Worm (Caenorhabditis elegans) whole organism, young adult: ENCODE results near the gene K05D4.9.

ENCODE experiments used
- C06A6.2 ChIP-seq: fragments of 200-800 bp; sonication (Bioruptor generic); conservative IDR thresholded peaks from 2 replicates; pipeline ENCODE4 v1.3.6; 2022; ENCODE audit warnings: missing genetic modification characterization, missing compliant biosample characterization
- F37B4.10 ChIP-seq: fragments of 200-800 bp; sonication (Bioruptor generic); IDR thresholded peaks from 2 replicates; pipeline ENCODE4 v1.3.6; 2022; ENCODE audit warnings: missing genetic modification characterization, missing compliant biosample characterization
- F57C9.4 ChIP-seq: sonication (generic microtip); optimal IDR thresholded peaks from 2 replicates; lab custom pipeline; 2017; ENCODE audit warnings: mild to moderate bottlenecking, missing genetic modification characterization, missing compliant biosample characterization
- T07F8.4 ChIP-seq: sonication (generic microtip); optimal IDR thresholded peaks from 2 replicates; lab custom pipeline; 2016; ENCODE audit warnings: mild to moderate bottlenecking, missing genetic modification characterization, moderate library complexity, missing compliant biosample characterization
- Y53F4B.3 ChIP-seq: fragments of 200-800 bp; sonication (Bioruptor generic); IDR thresholded peaks from 2 replicates; pipeline ENCODE4 v1.3.6; 2022; ENCODE audit warnings: missing genetic modification reagents, missing genetic modification characterization, missing compliant biosample characterization
- Y67H2A.10 ChIP-seq: fragments of 200-800 bp; sonication (Bioruptor generic); conservative IDR thresholded peaks from 2 replicates; pipeline ENCODE4 v1.3.6; 2022; ENCODE audit warnings: missing genetic modification reagents, missing genetic modification characterization, missing compliant biosample characterization
- ama-1 ChIP-seq, 3 experiments: fragments of 150-350 bp in 1 of 3; sonication (generic microtip) in 2 of 3; optimal IDR thresholded peaks; 2 replicates each; lab custom pipeline; 2014 to 2018; ENCODE audit warnings: missing biosample characterization in 2 of 3, missing genetic modification characterization in 2 of 3, missing genetic modification reagents in 2 of 3
- athp-1 ChIP-seq: sonication (generic microtip); optimal IDR thresholded peaks from 2 replicates; lab custom pipeline; 2017; ENCODE audit warnings: mild to moderate bottlenecking, missing genetic modification characterization, missing compliant biosample characterization
- attf-3 ChIP-seq: fragments of 200-800 bp; sonication (Bioruptor generic); conservative IDR thresholded peaks from 2 replicates; pipeline ENCODE4 v1.3.6; 2022; ENCODE audit warnings: missing genetic modification reagents, missing genetic modification characterization, missing compliant biosample characterization
- ccch-3 ChIP-seq: fragments of 200-800 bp; sonication (Bioruptor generic); optimal IDR thresholded peaks from 2 replicates; lab custom pipeline; 2018; ENCODE audit warnings: mild to moderate bottlenecking, missing genetic modification characterization, missing compliant biosample characterization
- cebp-2 ChIP-seq: fragments of 200-800 bp; sonication (Bioruptor generic); IDR thresholded peaks from 2 replicates; pipeline ENCODE4 v1.3.6; 2022; ENCODE audit warnings: missing genetic modification characterization, missing compliant biosample characterization
- hlh-12 ChIP-seq: sonication (generic microtip); optimal IDR thresholded peaks from 2 replicates; lab custom pipeline; 2016; ENCODE audit warnings: missing genetic modification characterization, missing compliant biosample characterization
- hlh-26 ChIP-seq: fragments of 200-800 bp; sonication (Bioruptor generic); conservative IDR thresholded peaks from 2 replicates; pipeline ENCODE4 v1.3.6; 2022; ENCODE audit warnings: missing genetic modification reagents, missing genetic modification characterization, missing compliant biosample characterization
- lin-35 ChIP-seq, 3 experiments: fragments of 150-350 bp in 2 of 3; sonication (generic microtip) in 1 of 3; optimal IDR thresholded peaks; 2 replicates each; lab custom pipeline; 2014 to 2018; ENCODE audit warnings: missing biosample characterization in 3 of 3, missing genetic modification characterization in 3 of 3, missing genetic modification reagents in 3 of 3
- lsl-1 ChIP-seq: fragments of 200-800 bp; sonication (Bioruptor generic); optimal IDR thresholded peaks from 2 replicates; lab custom pipeline; 2018; ENCODE audit warnings: mild to moderate bottlenecking, missing genetic modification characterization, moderate library complexity, missing compliant biosample characterization
- lsy-27 ChIP-seq: sonication (generic microtip); optimal IDR thresholded peaks from 2 replicates; lab custom pipeline; 2017; ENCODE audit warnings: missing genetic modification characterization, mild to moderate bottlenecking, missing compliant biosample characterization, antibody characterized with exemption, missing genotype, borderline replicate concordance; ENCODE audit not compliant: insufficient read depth
- madf-8 ChIP-seq: fragments of 200-800 bp; sonication (Bioruptor generic); conservative IDR thresholded peaks from 2 replicates; pipeline ENCODE4 v1.3.6; 2022; ENCODE audit warnings: missing genetic modification reagents, missing genetic modification characterization, missing compliant biosample characterization
- nfya-2 ChIP-seq: fragments of 200-800 bp; sonication (Bioruptor generic); IDR thresholded peaks from 2 replicates; pipeline ENCODE4 v1.3.6; 2022; ENCODE audit warnings: missing genetic modification reagents, missing genetic modification characterization, missing compliant biosample characterization
- nfyb-1 ChIP-seq: fragments of 200-800 bp; sonication (Bioruptor generic); IDR thresholded peaks from 2 replicates; pipeline ENCODE4 v1.3.6; 2022; ENCODE audit warnings: missing genetic modification reagents, missing genetic modification characterization, missing compliant biosample characterization
- nhr-80 ChIP-seq: sonication (generic microtip); optimal IDR thresholded peaks from 2 replicates; lab custom pipeline; 2016; ENCODE audit warnings: missing genetic modification characterization, missing compliant biosample characterization
- nhr-90 ChIP-seq: sonication (generic microtip); optimal IDR thresholded peaks from 2 replicates; lab custom pipeline; 2016; ENCODE audit warnings: missing genotype, mild to moderate bottlenecking, missing genetic modification characterization, missing compliant biosample characterization
- pha-4 ChIP-seq: fragments of 150-350 bp; sonication (generic microtip); optimal IDR thresholded peaks from 2 replicates; lab custom pipeline; 2014; ENCODE audit warnings: missing biosample characterization, missing genetic modification reagents, missing genetic modification characterization
- rcor-1 ChIP-seq: fragments of 200-800 bp; sonication (Bioruptor generic); IDR thresholded peaks from 2 replicates; pipeline ENCODE4 v1.3.6; 2022; ENCODE audit warnings: missing genetic modification reagents, missing genetic modification characterization, missing compliant biosample characterization
- rec-8 ChIP-seq, 2 experiments: sonication (generic microtip); optimal IDR thresholded peaks; 2 replicates each; lab custom pipeline; 2016; ENCODE audit warnings: mild to moderate bottlenecking in 2 of 2, missing genetic modification characterization in 2 of 2, missing genetic modification reagents in 2 of 2, missing genotype in 2 of 2, missing biosample characterization in 1 of 2, missing compliant biosample characterization in 1 of 2, moderate library complexity in 1 of 2
- repo-1 ChIP-seq: sonication (generic microtip); optimal IDR thresholded peaks from 2 replicates; lab custom pipeline; 2017; ENCODE audit warnings: mild to moderate bottlenecking, missing genetic modification characterization, missing compliant biosample characterization
- sea-2 ChIP-seq: fragments of 200-800 bp; sonication (Bioruptor generic); IDR thresholded peaks from 2 replicates; pipeline ENCODE4 v1.3.6; 2022; ENCODE audit warnings: missing genetic modification characterization, missing compliant biosample characterization
- snpc-1.1 ChIP-seq: sonication (generic microtip); optimal IDR thresholded peaks from 2 replicates; lab custom pipeline; 2017; ENCODE audit warnings: missing genetic modification characterization, mild to moderate bottlenecking, missing compliant biosample characterization, antibody characterized with exemption, moderate library complexity, missing genotype, missing genetic modification reagents; ENCODE audit not compliant: insufficient read depth
- somi-1 ChIP-seq: fragments of 200-800 bp; sonication (Bioruptor generic); optimal IDR thresholded peaks from 2 replicates; lab custom pipeline; 2018; ENCODE audit warnings: mild to moderate bottlenecking, missing genetic modification characterization, missing compliant biosample characterization
- tlf-1 ChIP-seq: fragments of 200-800 bp; sonication (Bioruptor generic); optimal IDR thresholded peaks from 2 replicates; lab custom pipeline; 2018; ENCODE audit warnings: mild to moderate bottlenecking, missing genetic modification characterization, missing compliant biosample characterization
- zfh-2 ChIP-seq: fragments of 200-800 bp; sonication (Bioruptor generic); conservative IDR thresholded peaks from 2 replicates; pipeline ENCODE4 v1.3.6; 2022; ENCODE audit warnings: missing genetic modification reagents, missing genetic modification characterization, missing compliant biosample characterization
- ztf-22 ChIP-seq: fragments of 200-800 bp; sonication (Bioruptor generic); optimal IDR thresholded peaks from 2 replicates; lab custom pipeline; 2018; ENCODE audit warnings: mild to moderate bottlenecking, missing genetic modification characterization, moderate library complexity, missing compliant biosample characterization
- ztf-26 ChIP-seq: sonication (generic microtip); optimal IDR thresholded peaks from 2 replicates; lab custom pipeline; 2017; ENCODE audit warnings: missing genetic modification characterization, missing compliant biosample characterization
- ztf-6 ChIP-seq: fragments of 200-800 bp; sonication (Bioruptor generic); IDR thresholded peaks from 2 replicates; pipeline ENCODE4 v1.3.6; 2022; ENCODE audit warnings: missing genetic modification reagents, missing genetic modification characterization, missing compliant biosample characterization

Gene K05D4.9

DNA sequence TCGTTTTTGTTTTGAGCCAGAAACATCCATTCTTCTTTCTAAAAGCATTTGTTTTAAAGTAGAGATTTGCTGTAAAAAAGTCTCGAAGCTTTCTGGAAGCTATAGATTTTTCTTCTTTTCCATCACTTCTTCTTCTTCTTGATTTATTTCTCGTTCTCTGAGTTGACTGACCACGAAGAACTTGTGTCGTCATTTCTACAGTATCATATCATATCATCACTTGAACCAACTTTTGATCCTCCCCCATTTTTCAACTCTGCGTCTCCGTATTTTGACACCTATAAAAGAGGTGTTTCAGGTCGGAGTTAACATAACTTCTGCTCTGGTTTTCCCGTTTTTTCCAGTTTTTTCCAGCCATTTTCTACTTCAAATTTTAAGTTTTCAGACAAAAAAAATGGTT lies 42.9 kb upstream of the K05D4.9 start, which contains the start of gene F11A5.9:
TSS of gene F11A5.9 (plus strand) at position 386 of the 400 bp plus-strand sequence.
- TF ChIP-seq tlf-1 (no peak), somi-1 (no peak), madf-8 (GFP tag; lab: Robert Waterston, UW) (no peak), snpc-1.1 (tag; lab: Kevin White, UChicago) (no peak), nhr-80 (no peak), Y67H2A.10 (GFP tag; lab: Robert Waterston, UW) (no peak), ama-1 (optimal IDR thresholded peaks at IDR 0.05; lab: Kevin White, UChicago) (no peak), ama-1 (GFP tag; optimal IDR thresholded peaks at IDR 0.05; lab: Kevin White, UChicago) (no peak), repo-1 (tag; lab: Kevin White, UChicago) (no peak), Y53F4B.3 (GFP tag; lab: Robert Waterston, UW) (no peak), nfyb-1 (GFP tag; lab: Robert Waterston, UW) (no peak), nfya-2 (no peak), F57C9.4 (tag; lab: Kevin White, UChicago) (no peak), lsl-1 (GFP tag; lab: Kevin White, UChicago) (no peak), hlh-26 (no peak), F37B4.10 (no peak), rcor-1 (GFP tag; lab: Robert Waterston, UW) (no peak), attf-3 (GFP tag; lab: Robert Waterston, UW) (no peak), lsy-27 (no peak)

DNA sequence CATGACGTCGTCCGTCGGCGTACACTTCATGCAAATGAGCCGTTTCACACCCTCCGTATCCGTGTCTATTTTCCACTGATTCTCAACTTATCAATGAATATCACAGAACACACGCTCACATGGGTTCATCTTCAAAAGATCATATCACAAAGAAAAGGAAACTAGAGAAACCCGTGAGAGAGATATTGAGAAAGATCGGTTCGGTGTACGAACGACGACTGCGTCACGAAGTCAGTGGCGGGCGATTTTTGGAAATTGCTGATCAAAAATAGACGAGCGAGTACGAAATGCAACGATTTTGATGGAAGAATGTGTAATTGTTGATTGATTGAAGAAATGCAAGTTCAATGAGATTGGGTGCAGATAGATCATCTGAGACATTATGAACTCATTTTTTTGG lies 41.7 kb upstream of the K05D4.9 start:
- TF ChIP-seq somi-1 = peak; percentile 30
- TF ChIP-seq T07F8.4 (tag; lab: Kevin White, UChicago) = no peak
- TF ChIP-seq ztf-26 (tag; lab: Kevin White, UChicago) = peak; percentile 65
- TF ChIP-seq C06A6.2 (GFP tag; lab: Robert Waterston, UW) = peak; percentile 58; the same call in 1 of the 2 replicates
- TF ChIP-seq, all 124 proteins: peak for 3

ce11 chrV:16211713-16212112 lies 40.1 kb upstream of the K05D4.9 start:
- TF ChIP-seq nfya-2 (no peak), athp-1 (tag; lab: Kevin White, UChicago) (no peak), rec-8 (tag; optimal IDR thresholded peaks at IDR 0.05; lab: Kevin White, UChicago) (no peak), ztf-26 (tag; lab: Kevin White, UChicago) (no peak), attf-3 (GFP tag; lab: Robert Waterston, UW) (no peak), ztf-6 (GFP tag; lab: Robert Waterston, UW) (no peak), lin-35 (GFP tag; optimal IDR thresholded peaks at IDR 0.05; lab: Kevin White, UChicago) (no peak), cebp-2 (no peak), ztf-22 (GFP tag; lab: Kevin White, UChicago) (no peak), sea-2 (no peak), nhr-90 (no peak), lsl-1 (GFP tag; lab: Kevin White, UChicago) (no peak), pha-4 (tag; lab: Kevin White, UChicago) (no peak), hlh-12 (no peak)

ce11 chrV:16210257-16211002 lies 38.8 kb upstream of the K05D4.9 start, which contains the start of gene F11A5.16:
F11A5.16 (plus strand) TSS chrV:16210952.
- TF ChIP-seq zfh-2 (GFP tag; lab: Robert Waterston, UW) (peak; percentile 76), ccch-3 (GFP tag; lab: Kevin White, UChicago) (no peak)
